Worm (Caenorhabditis elegans): ENCODE measurements around the gene fbxb-16.

DNA sequence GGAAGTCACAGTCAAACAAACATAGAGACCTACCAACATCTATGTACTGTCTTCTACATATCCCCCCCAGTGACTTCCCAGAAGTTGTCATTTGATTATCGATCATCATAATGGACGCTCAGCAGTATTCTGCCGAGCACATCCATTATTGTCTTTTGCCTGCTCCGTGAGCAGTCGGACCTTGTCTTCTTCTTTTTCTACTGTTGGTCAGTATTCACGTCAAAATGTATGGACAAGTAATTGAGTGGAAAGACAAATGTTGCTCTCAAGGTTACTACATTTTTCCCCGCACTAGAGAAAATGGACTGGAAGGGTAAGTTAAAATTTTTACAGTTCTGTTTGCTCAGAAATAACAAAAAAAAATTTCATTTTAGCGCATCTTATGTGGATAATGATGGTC lies 3.2 kb upstream of the fbxb-16 start, which contains the start of gene btb-12:
- no peak for TF ChIP-seq ama-1 (optimal IDR thresholded peaks at IDR 0.05)
- TF ChIP-seq zip-5 (tag; optimal IDR thresholded peaks at IDR 0.05): no peak
- no peak for TF ChIP-seq pha-4 (tag; optimal IDR thresholded peaks at IDR 0.05)
- no peak for TF ChIP-seq C38D4.7 (GFP tag; optimal IDR thresholded peaks at IDR 0.05)
- no peak for TF ChIP-seq pqm-1 (tag; optimal IDR thresholded peaks at IDR 0.05)
- TF ChIP-seq ceh-48 (tag; optimal IDR thresholded peaks at IDR 0.05): no peak
